Fruit fly (Drosophila melanogaster) whole organism, adult: ENCODE data around the gene Srp19.

ENCODE experiments used
- CG11617 ChIP-seq: fragments of 200-800 bp; sonication (Bioruptor generic); optimal IDR thresholded peaks from 2 replicates; lab custom pipeline; 2017; ENCODE audit warnings: mild to moderate bottlenecking, missing biosample characterization, missing genetic modification reagents, missing genetic modification characterization
- CG12768 ChIP-seq: fragments of 200-800 bp; sonication (Bioruptor generic); optimal IDR thresholded peaks from 2 replicates; lab custom pipeline; 2017; ENCODE audit warnings: missing biosample characterization, missing genetic modification characterization, mild to moderate bottlenecking, moderate library complexity, missing genetic modification reagents
- CG14711 ChIP-seq: fragments of 200-800 bp; sonication (Bioruptor generic); optimal IDR thresholded peaks from 2 replicates; lab custom pipeline; 2018; ENCODE audit warnings: missing biosample characterization, mild to moderate bottlenecking, missing genetic modification characterization, moderate library complexity
- CG1620 ChIP-seq: fragments of 200-800 bp; sonication (Bioruptor generic); optimal IDR thresholded peaks from 2 replicates; lab custom pipeline; 2016; ENCODE audit warnings: missing biosample characterization, missing genetic modification characterization
- CG33017 ChIP-seq: fragments of 200-800 bp; sonication (Bioruptor generic); optimal IDR thresholded peaks from 2 replicates; lab custom pipeline; 2018; ENCODE audit warnings: missing biosample characterization, mild to moderate bottlenecking, missing genetic modification characterization, moderate library complexity
- CG5204 ChIP-seq: fragments of 200-800 bp; sonication (Bioruptor generic); optimal IDR thresholded peaks from 2 replicates; lab custom pipeline; 2016; ENCODE audit warnings: missing biosample characterization, missing genetic modification characterization
- CG7045 ChIP-seq: fragments of 200-800 bp; sonication (Bioruptor generic); optimal IDR thresholded peaks from 2 replicates; lab custom pipeline; 2017; ENCODE audit warnings: missing biosample characterization, mild to moderate bottlenecking, missing genetic modification characterization
- CG7101 ChIP-seq: fragments of 200-800 bp; sonication (Bioruptor generic); optimal IDR thresholded peaks from 2 replicates; lab custom pipeline; 2018; ENCODE audit warnings: missing biosample characterization, mild to moderate bottlenecking, missing genetic modification characterization, moderate library complexity
- Clk ChIP-seq: fragments of 200-800 bp; sonication (Bioruptor generic); optimal IDR thresholded peaks from 2 replicates; lab custom pipeline; 2017; ENCODE audit warnings: missing biosample characterization, missing genetic modification characterization
- Crg-1 ChIP-seq: fragments of 200-800 bp; sonication (Bioruptor generic); optimal IDR thresholded peaks from 2 replicates; lab custom pipeline; 2016; ENCODE audit warnings: missing biosample characterization, missing genetic modification characterization
- Hr96 ChIP-seq: fragments of 200-800 bp; sonication (Bioruptor generic); optimal IDR thresholded peaks from 2 replicates; lab custom pipeline; 2016; ENCODE audit warnings: missing biosample characterization, missing genetic modification characterization
- Mnt ChIP-seq: fragments of 200-800 bp; sonication (Bioruptor generic); optimal IDR thresholded peaks from 2 replicates; lab custom pipeline; 2016; ENCODE audit warnings: missing biosample characterization, mild to moderate bottlenecking, missing genetic modification characterization
- bab1 ChIP-seq: fragments of 200-800 bp; sonication (Bioruptor generic); optimal IDR thresholded peaks from 3 replicates; lab custom pipeline; 2019; ENCODE audit warnings: missing biosample characterization, mild to moderate bottlenecking, missing genetic modification characterization, moderate library complexity
- cic ChIP-seq: fragments of 200-800 bp; sonication (Bioruptor generic); optimal IDR thresholded peaks from 2 replicates; lab custom pipeline; 2017; ENCODE audit warnings: missing biosample characterization, mild to moderate bottlenecking, missing genetic modification characterization, moderate library complexity
- cnc ChIP-seq, 2 experiments: fragments of >200 bp; optimal IDR thresholded peaks; 2 replicates each; lab custom pipeline; 2017
- kay ChIP-seq: fragments of 200-800 bp; sonication (Bioruptor generic); peaks from one replicate; lab custom pipeline; 2016; ENCODE audit warnings: missing biosample characterization, missing genetic modification characterization, borderline replicate concordance
- ovo ChIP-seq: fragments of 200-800 bp; sonication (Bioruptor generic); optimal IDR thresholded peaks from 2 replicates; lab custom pipeline; 2016; ENCODE audit warnings: missing biosample characterization, missing genetic modification characterization
- pad ChIP-seq: fragments of 200-800 bp; sonication (Bioruptor generic); optimal IDR thresholded peaks from 3 replicates; lab custom pipeline; 2017; ENCODE audit warnings: missing biosample characterization, missing genetic modification characterization, mild to moderate bottlenecking, moderate library complexity, missing genetic modification reagents
- tj ChIP-seq: fragments of 200-800 bp; sonication (Bioruptor generic); optimal IDR thresholded peaks from 3 replicates; lab custom pipeline; 2017; ENCODE audit warnings: missing biosample characterization, mild to moderate bottlenecking, missing genetic modification characterization, moderate library complexity
- toe ChIP-seq: fragments of 200-800 bp; sonication (Bioruptor generic); optimal IDR thresholded peaks from 2 replicates; lab custom pipeline; 2016; ENCODE audit warnings: missing biosample characterization, missing genetic modification characterization

Gene Srp19

DNA sequence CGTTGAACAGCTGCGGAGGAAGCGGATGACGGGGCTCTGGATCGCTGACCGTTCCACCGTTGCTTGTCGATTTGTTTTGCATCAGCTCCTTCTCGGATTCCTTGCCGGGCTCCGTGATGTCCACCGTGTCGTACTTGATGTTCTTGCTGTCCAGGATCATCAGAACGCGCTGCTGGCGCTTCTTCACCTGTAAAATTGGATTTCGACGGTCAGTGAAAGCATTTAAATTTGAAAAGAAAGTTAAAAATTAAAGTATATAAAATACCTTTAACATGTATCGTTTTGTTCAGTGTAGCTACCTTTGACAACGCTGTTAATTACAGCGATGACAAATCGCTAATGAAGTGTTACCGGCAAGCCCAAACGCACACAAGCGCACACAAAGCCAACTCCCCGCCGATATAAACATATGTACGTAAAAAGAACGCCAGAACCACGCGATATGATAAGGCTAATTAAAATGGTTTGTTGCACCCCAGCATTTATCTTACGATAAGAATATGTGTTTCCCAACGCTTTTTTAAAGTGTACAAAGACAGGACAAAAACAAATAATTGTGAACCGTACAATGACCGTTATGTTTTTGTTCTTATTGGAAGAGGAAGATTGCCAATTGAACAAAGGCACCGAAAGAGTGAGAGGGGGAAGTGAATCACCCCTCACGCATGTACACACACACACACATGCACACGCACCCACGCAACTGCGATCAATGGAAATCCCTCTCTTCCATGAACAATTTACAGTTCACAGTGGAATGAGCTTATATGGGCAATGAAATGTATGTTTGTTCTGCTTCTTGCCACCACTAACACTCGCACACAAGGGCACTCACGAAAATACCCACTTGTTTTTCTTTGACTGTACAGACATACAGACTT is 20.2 kb upstream of the Srp19 start:
- TF ChIP-seq tj (GFP tag; lab: Kevin White, UChicago) = no peak
- no peak for TF ChIP-seq CG5204 (GFP tag; lab: Kevin White, UChicago)
- TF ChIP-seq Clk = no peak
- no peak for TF ChIP-seq CG14711 (tag; lab: Kevin White, UChicago)
- TF ChIP-seq Mnt (GFP tag; lab: Kevin White, UChicago) = peak; percentile 44
- TF ChIP-seq Crg-1 (GFP tag; lab: Kevin White, UChicago) = peak; percentile 7
- TF ChIP-seq CG7045 (GFP tag; lab: Kevin White, UChicago) = no peak
- no peak for TF ChIP-seq CG7101 (tag; lab: Kevin White, UChicago)
- TF ChIP-seq cnc (optimal IDR thresholded peaks at IDR 0.05; lab: Kevin White, UChicago) = no peak
- peak; percentile 92 for TF ChIP-seq kay
- peak; percentile 50 for TF ChIP-seq cic (GFP tag; lab: Kevin White, UChicago)
- peak; percentile 99 for TF ChIP-seq pad (GFP tag; lab: Kevin White, UChicago)
- peak; percentile 5 for TF ChIP-seq CG11617 (GFP tag; lab: Kevin White, UChicago)
- peak; percentile 91 for TF ChIP-seq ovo (GFP tag; lab: Kevin White, UChicago)
- no peak for TF ChIP-seq CG12768 (GFP tag; lab: Kevin White, UChicago)
- no peak for TF ChIP-seq CG1620 (GFP tag; lab: Kevin White, UChicago)
- no peak for TF ChIP-seq Hr96
- no peak for TF ChIP-seq bab1 (GFP tag; lab: Kevin White, UChicago)
- TF ChIP-seq CG33017 = no peak

DNA sequence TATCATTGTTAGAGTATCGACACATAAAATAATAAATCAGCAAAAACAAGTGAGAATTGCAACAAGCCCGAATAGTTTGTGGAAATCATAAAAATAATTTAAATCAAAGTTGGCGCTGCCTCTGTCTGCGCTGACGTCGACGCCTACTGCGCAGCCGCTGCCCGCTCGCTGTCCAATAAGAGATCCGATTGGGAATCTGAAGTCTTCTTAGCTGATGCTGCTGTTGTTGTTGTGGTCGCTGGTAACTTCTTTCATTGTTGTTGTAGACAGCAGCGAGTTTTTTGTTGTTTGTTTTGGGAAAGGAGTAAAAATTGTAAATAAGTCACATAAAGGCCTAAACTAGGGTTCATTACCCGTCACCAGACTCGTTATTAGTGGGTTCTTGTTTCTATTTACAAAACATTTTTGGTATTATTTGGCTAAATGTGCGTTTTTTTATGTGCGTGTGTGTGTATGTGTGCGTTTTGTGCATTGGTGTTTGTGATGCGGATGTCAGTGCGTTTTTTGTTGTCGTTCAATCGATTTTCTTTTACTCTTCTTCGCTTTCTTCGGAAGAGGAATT is 17.0 kb upstream of the Srp19 start:
- TF ChIP-seq Mnt (GFP tag; lab: Kevin White, UChicago) (no peak), CG11617 (GFP tag; lab: Kevin White, UChicago) (no peak), bab1 (GFP tag; lab: Kevin White, UChicago) (no peak), CG5204 (GFP tag; lab: Kevin White, UChicago) (no peak), tj (GFP tag; lab: Kevin White, UChicago) (no peak), CG1620 (GFP tag; lab: Kevin White, UChicago) (no peak), CG7101 (tag; lab: Kevin White, UChicago) (no peak), Crg-1 (GFP tag; lab: Kevin White, UChicago) (no peak), cnc (optimal IDR thresholded peaks at IDR 0.05; lab: Kevin White, UChicago) (no peak), toe (no peak), Hr96 (no peak), CG14711 (tag; lab: Kevin White, UChicago) (no peak), CG33017 (no peak), pad (GFP tag; lab: Kevin White, UChicago) (no peak), CG7045 (GFP tag; lab: Kevin White, UChicago) (no peak), ovo (GFP tag; lab: Kevin White, UChicago) (no peak), CG12768 (GFP tag; lab: Kevin White, UChicago) (no peak), cic (GFP tag; lab: Kevin White, UChicago) (no peak)

DNA sequence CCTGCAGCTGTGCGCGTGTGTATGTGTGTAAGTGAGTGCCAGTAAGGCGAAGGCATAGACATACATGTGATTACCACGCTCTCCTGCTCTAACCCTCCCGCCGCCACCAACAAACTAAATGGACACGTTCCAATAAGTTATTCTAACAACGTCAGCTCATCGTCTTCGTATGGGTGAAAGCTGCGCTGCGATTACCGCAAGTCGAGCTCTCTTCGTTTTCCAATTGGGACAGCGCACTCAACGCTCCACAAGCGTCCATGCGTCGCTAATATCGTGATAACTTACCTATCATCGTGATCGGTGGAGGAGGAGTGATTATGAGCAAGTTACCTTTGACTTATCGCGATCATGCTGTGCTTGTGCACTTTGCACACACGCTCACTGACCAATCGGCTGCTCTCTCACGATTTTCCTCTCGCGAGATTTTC is 13.3 kb upstream of the Srp19 start:
- peak; percentile 27 for TF ChIP-seq CG7101 (tag; lab: Kevin White, UChicago)
- TF ChIP-seq ovo (GFP tag; lab: Kevin White, UChicago) = peak; percentile 26
- peak; percentile 57 for TF ChIP-seq pad (GFP tag; lab: Kevin White, UChicago)
- TF ChIP-seq CG14711 (tag; lab: Kevin White, UChicago) = no peak
- TF ChIP-seq tj (GFP tag; lab: Kevin White, UChicago) = peak; percentile 88
- TF ChIP-seq CG33017 = peak; percentile 70
- TF ChIP-seq Hr96 = no peak
- no peak for TF ChIP-seq kay
- peak; percentile 32 for TF ChIP-seq CG7045 (GFP tag; lab: Kevin White, UChicago)
- peak; percentile 52 for TF ChIP-seq bab1 (GFP tag; lab: Kevin White, UChicago)
- peak; percentile 86 for TF ChIP-seq cic (GFP tag; lab: Kevin White, UChicago)
- TF ChIP-seq CG5204 (GFP tag; lab: Kevin White, UChicago) = no peak
- peak; percentile 71 for TF ChIP-seq CG12768 (GFP tag; lab: Kevin White, UChicago)
- TF ChIP-seq Mnt (GFP tag; lab: Kevin White, UChicago) = peak; percentile 93

dm6 chr3L:7360324-7360852 is 12.6 kb upstream of the Srp19 start, which contains the start of gene Sec63:
Sec63 (plus strand) TSS chr3L:7360561.
- TF ChIP-seq Clk (no peak), CG11617 (GFP tag; lab: Kevin White, UChicago) (peak; percentile 5), Hr96 (peak; percentile 46), bab1 (GFP tag; lab: Kevin White, UChicago) (no peak), CG5204 (GFP tag; lab: Kevin White, UChicago) (no peak), CG1620 (GFP tag; lab: Kevin White, UChicago) (peak; percentile 40), pad (GFP tag; lab: Kevin White, UChicago) (peak; percentile 42), Mnt (GFP tag; lab: Kevin White, UChicago) (peak; percentile 12), CG33017 (no peak), CG14711 (tag; lab: Kevin White, UChicago) (peak; percentile 98), kay (no peak), CG7101 (tag; lab: Kevin White, UChicago) (no peak), ovo (GFP tag; lab: Kevin White, UChicago) (peak; percentile 49), CG12768 (GFP tag; lab: Kevin White, UChicago) (no peak), cic (GFP tag; lab: Kevin White, UChicago) (no peak)
